Fruit fly (Drosophila melanogaster) whole organism, wandering third instar larva: ENCODE results near the gene mtDNA-helicase.

ENCODE experiments used
- Abd-B ChIP-seq: fragments of >200 bp; optimal IDR thresholded peaks from 2 replicates; lab custom pipeline; 2017; ENCODE audit warnings: missing biosample characterization, missing genetic modification characterization
- CG32264 ChIP-seq: fragments of 200-800 bp; sonication (Bioruptor generic); optimal IDR thresholded peaks from 2 replicates; lab custom pipeline; 2016; ENCODE audit warnings: missing biosample characterization, missing genetic modification characterization
- CG9705 ChIP-seq: fragments of 200-800 bp; sonication (Bioruptor generic); optimal IDR thresholded peaks from 2 replicates; lab custom pipeline; 2018; ENCODE audit warnings: missing biosample characterization, mild to moderate bottlenecking, missing genetic modification characterization
- CrebA ChIP-seq: fragments of 200-800 bp; sonication (Bioruptor generic); optimal IDR thresholded peaks from 2 replicates; lab custom pipeline; 2016; ENCODE audit warnings: missing biosample characterization, mild to moderate bottlenecking, missing genetic modification characterization, borderline replicate concordance
- Dfd ChIP-seq: fragments of >200 bp; optimal IDR thresholded peaks from 2 replicates; lab custom pipeline; 2017; ENCODE audit warnings: missing biosample characterization, missing genetic modification characterization
- Dif ChIP-seq: fragments of 200-275, 200-300 bp; sonication (Bioruptor generic); optimal IDR thresholded peaks from 2 replicates; lab custom pipeline; 2018; ENCODE audit warnings: missing biosample characterization, missing genetic modification characterization; ENCODE audit not compliant: partially characterized antibody
- GATAd ChIP-seq: sonication (Bioruptor generic); optimal IDR thresholded peaks from 2 replicates; lab custom pipeline; 2016; ENCODE audit warnings: missing biosample characterization, missing genetic modification characterization
- HLH106 ChIP-seq: fragments of 200-800 bp; optimal IDR thresholded peaks from 3 replicates; lab custom pipeline; 2019; ENCODE audit warnings: missing biosample characterization, mild to moderate bottlenecking, missing genetic modification characterization, moderate library complexity
- Hnf4 ChIP-seq: fragments of 200-800 bp; sonication (Bioruptor generic); optimal IDR thresholded peaks from 2 replicates; lab custom pipeline; 2016; ENCODE audit warnings: missing biosample characterization, mild to moderate bottlenecking, missing genetic modification characterization
- Hr78 ChIP-seq: fragments of >200 bp; optimal IDR thresholded peaks from 2 replicates; lab custom pipeline; 2017; ENCODE audit warnings: missing biosample characterization, missing genetic modification characterization
- Hr83 ChIP-seq: fragments of 200-300 bp; sonication (Bioruptor generic); optimal IDR thresholded peaks from 2 replicates; lab custom pipeline; 2016; ENCODE audit warnings: missing biosample characterization, mild to moderate bottlenecking, missing genetic modification characterization, moderate library complexity; ENCODE audit not compliant: poor library complexity, severe bottlenecking
- Jra ChIP-seq: sonication (Bioruptor generic); optimal IDR thresholded peaks from 2 replicates; lab custom pipeline; 2016; ENCODE audit warnings: missing biosample characterization, missing genetic modification characterization
- Mio ChIP-seq: sonication (Bioruptor generic); optimal IDR thresholded peaks from 2 replicates; lab custom pipeline; 2016; ENCODE audit warnings: missing biosample characterization, missing genetic modification characterization
- Myc ChIP-seq: fragments of >200 bp; optimal IDR thresholded peaks from 2 replicates; lab custom pipeline; 2017
- N ChIP-seq: fragments of >200 bp; optimal IDR thresholded peaks from 2 replicates; lab custom pipeline; 2018; ENCODE audit warnings: missing biosample characterization, missing external identifiers, missing genetic modification characterization
- OdsH ChIP-seq: fragments of 200-800 bp; sonication (Bioruptor generic); optimal IDR thresholded peaks from 2 replicates; lab custom pipeline; 2016; ENCODE audit warnings: missing biosample characterization, mild to moderate bottlenecking, missing genetic modification characterization
- Rel ChIP-seq, 2 experiments: fragments of 200-800 bp; sonication (Bioruptor generic) in 1 of 2; optimal IDR thresholded peaks; 2 replicates in 1 of 2; 3 replicates in 1 of 2; lab custom pipeline; 2016 to 2019; ENCODE audit warnings: mild to moderate bottlenecking in 2 of 2, missing biosample characterization in 2 of 2, missing genetic modification characterization in 2 of 2, moderate library complexity in 1 of 2
- Sp1 ChIP-seq: fragments of 200-800 bp; sonication (Bioruptor generic); optimal IDR thresholded peaks from 3 replicates; lab custom pipeline; 2019; ENCODE audit warnings: missing biosample characterization, mild to moderate bottlenecking, missing genetic modification characterization, moderate library complexity
- Vsx2 ChIP-seq: fragments of 200-300, 225-300 bp; sonication (Bioruptor generic); optimal IDR thresholded peaks from 2 replicates; lab custom pipeline; 2018; ENCODE audit warnings: missing biosample characterization, missing genetic modification characterization; ENCODE audit not compliant: partially characterized antibody
- br ChIP-seq: fragments of 200-800 bp; sonication (Bioruptor generic); optimal IDR thresholded peaks from 2 replicates; lab custom pipeline; 2016; ENCODE audit warnings: missing biosample characterization, missing genetic modification characterization
- brk ChIP-seq: fragments of 200-800 bp; sonication (Bioruptor generic); optimal IDR thresholded peaks from 2 replicates; lab custom pipeline; 2016; ENCODE audit warnings: missing biosample characterization, mild to moderate bottlenecking, missing genetic modification characterization
- dl ChIP-seq, 2 experiments: fragments of 175-275, 200-275 bp in 1 of 2; fragments of 200-275 bp in 1 of 2; sonication (Bioruptor generic); optimal IDR thresholded peaks; lab custom pipeline; 2018; ENCODE audit warnings: mild to moderate bottlenecking in 2 of 2, missing biosample characterization in 2 of 2, missing genetic modification characterization in 2 of 2, moderate library complexity in 2 of 2; ENCODE audit not compliant: partially characterized antibody in 2 of 2, insufficient read depth in 1 of 2
- dmrt93B ChIP-seq: fragments of 200-800 bp; sonication (Bioruptor generic); optimal IDR thresholded peaks from 2 replicates; lab custom pipeline; 2018; ENCODE audit warnings: missing biosample characterization, mild to moderate bottlenecking, missing genetic modification characterization
- dsf ChIP-seq: sonication (Bioruptor generic); optimal IDR thresholded peaks from 2 replicates; lab custom pipeline; 2016; ENCODE audit warnings: missing biosample characterization, missing genetic modification characterization, borderline replicate concordance
- ey ChIP-seq: fragments of 200-800 bp; sonication (Bioruptor generic); optimal IDR thresholded peaks from 2 replicates; lab custom pipeline; 2016; ENCODE audit warnings: missing biosample characterization, missing genetic modification characterization
- foxo ChIP-seq, 2 experiments: fragments of 200-800 bp; sonication (Bioruptor generic); optimal IDR thresholded peaks; 2 replicates in 1 of 2; 3 replicates in 1 of 2; lab custom pipeline; 2016 to 2017; ENCODE audit warnings: missing biosample characterization in 2 of 2, missing genetic modification characterization in 2 of 2
- fru ChIP-seq: fragments of 200-800 bp; sonication (Bioruptor generic); optimal IDR thresholded peaks from 3 replicates; lab custom pipeline; 2016; ENCODE audit warnings: missing biosample characterization, mild to moderate bottlenecking, missing genetic modification characterization
- h ChIP-seq: fragments of 200-800 bp; sonication (Bioruptor generic); optimal IDR thresholded peaks from 3 replicates; lab custom pipeline; 2016; ENCODE audit warnings: missing biosample characterization, mild to moderate bottlenecking, missing genetic modification characterization
- jim ChIP-seq: fragments of 175-275, 200-325 bp; sonication (Bioruptor generic); optimal IDR thresholded peaks from 2 replicates; lab custom pipeline; 2016; ENCODE audit warnings: missing biosample characterization, mild to moderate bottlenecking, missing genetic modification characterization
- lola ChIP-seq: fragments of >200 bp; optimal IDR thresholded peaks from 2 replicates; lab custom pipeline; 2017; ENCODE audit warnings: missing biosample characterization, missing genetic modification characterization
- pan ChIP-seq: fragments of >200 bp; optimal IDR thresholded peaks from 2 replicates; lab custom pipeline; 2017
- psq ChIP-seq: fragments of 200-800 bp; sonication (Bioruptor generic); optimal IDR thresholded peaks from 3 replicates; lab custom pipeline; 2017; ENCODE audit warnings: missing biosample characterization, mild to moderate bottlenecking, missing genetic modification characterization, moderate library complexity
- rgr ChIP-seq: fragments of 200-800 bp; sonication (Bioruptor generic); optimal IDR thresholded peaks from 3 replicates; lab custom pipeline; 2016; ENCODE audit warnings: missing biosample characterization, mild to moderate bottlenecking, missing genetic modification characterization
- sage ChIP-seq: fragments of 200-800 bp; sonication (Bioruptor generic); optimal IDR thresholded peaks from 2 replicates; lab custom pipeline; 2016; ENCODE audit warnings: missing biosample characterization, mild to moderate bottlenecking, missing genetic modification characterization
- sv ChIP-seq: fragments of 200-800 bp; sonication (Bioruptor generic); optimal IDR thresholded peaks from 3 replicates; lab custom pipeline; 2016; ENCODE audit warnings: missing biosample characterization, missing genetic modification characterization
- tai ChIP-seq: sonication (Bioruptor generic); optimal IDR thresholded peaks from 2 replicates; lab custom pipeline; 2016; ENCODE audit warnings: missing biosample characterization, missing genetic modification characterization
- usp ChIP-seq: fragments of >200 bp; optimal IDR thresholded peaks from 2 replicates; lab custom pipeline; 2017; ENCODE audit warnings: missing biosample characterization, missing genetic modification characterization
- woc ChIP-seq: sonication (Bioruptor generic); optimal IDR thresholded peaks from 2 replicates; lab custom pipeline; 2016; ENCODE audit warnings: missing biosample characterization, mild to moderate bottlenecking, missing genetic modification characterization

The mtDNA-helicase gene

DNA sequence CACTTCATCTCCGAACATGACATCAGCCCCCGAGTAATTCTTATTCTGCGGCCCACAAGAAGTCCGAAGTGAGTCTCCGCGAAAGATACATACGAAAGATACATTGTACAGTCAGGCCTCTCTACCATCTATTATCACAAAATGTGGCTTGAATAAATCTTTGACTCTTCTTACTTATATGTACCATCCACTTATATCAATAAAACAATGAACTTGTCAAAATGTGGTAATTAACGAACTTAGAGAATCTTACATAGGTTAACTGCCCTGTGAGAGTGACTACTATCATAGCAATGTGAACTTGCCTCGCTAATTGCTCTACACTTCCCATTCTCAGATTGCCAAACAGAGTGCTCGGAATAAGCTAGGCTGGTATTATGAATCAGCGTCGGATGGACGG, 13.4 kb upstream of the mtDNA-helicase start:
- no peak for TF ChIP-seq Jra

DNA sequence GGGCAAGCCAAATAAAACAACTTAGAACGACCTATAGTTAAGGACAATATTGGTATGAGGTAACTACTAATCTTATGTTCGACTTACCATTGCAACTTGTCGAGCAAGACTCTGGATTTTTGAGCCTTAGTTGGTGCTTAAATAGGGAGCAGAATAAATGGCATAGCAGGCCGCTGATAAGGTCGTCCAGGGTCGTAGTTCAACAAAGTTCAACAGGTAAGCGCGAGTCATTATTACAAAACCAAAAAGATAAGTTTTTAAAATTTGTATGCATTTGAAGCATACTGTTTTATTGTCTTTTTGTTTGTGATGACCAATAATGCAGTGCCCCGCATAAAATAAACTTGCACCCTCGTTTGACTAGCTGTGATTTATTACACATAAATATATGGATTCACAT, 9.8 kb upstream of the mtDNA-helicase start, which contains the start of gene Muc30E:
Gene Muc30E, minus strand, starts transcription at position 101 of the 400 bp plus-strand sequence.
- TF ChIP-seq pan (lab: Kevin White, UChicago) (no peak), CG32264 (no peak), woc (no peak), Hr78 (GFP tag; lab: Kevin White, UChicago) (no peak), fru (GFP tag; lab: Kevin White, UChicago) (no peak), h (GFP tag; lab: Kevin White, UChicago) (no peak), N (GFP tag; lab: Kevin White, UChicago) (no peak), lola (no peak), GATAd (GFP tag; lab: Kevin White, UChicago) (no peak), psq (GFP tag; lab: Kevin White, UChicago) (no peak), dsf (no peak), sv (GFP tag; lab: Kevin White, UChicago) (no peak), br (GFP tag; lab: Kevin White, UChicago) (no peak), Hr83 (no peak)

DNA sequence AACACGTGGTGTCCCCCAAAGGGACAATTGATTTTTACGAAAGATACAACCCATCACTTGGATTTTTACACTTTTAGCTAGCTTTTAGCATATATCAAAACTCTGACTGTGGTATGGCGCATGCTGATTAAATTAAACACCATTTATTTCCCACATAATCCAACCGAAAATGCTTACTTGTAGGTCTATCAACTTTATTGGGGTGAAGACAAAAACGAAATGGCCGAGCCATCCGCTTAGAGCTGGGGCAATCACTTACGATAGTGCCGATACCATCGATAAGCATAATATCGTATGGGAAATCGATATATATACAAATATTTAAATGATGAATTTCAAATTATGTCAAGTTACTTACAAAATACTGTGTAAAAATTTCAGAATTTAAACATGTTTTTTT, 4.0 kb upstream of the mtDNA-helicase start, which contains the start of gene RpS2:
Gene RpS2, minus strand, starts transcription at position 257 of the 400 bp plus-strand sequence.
- peak; percentile 41 for TF ChIP-seq OdsH (GFP tag; lab: Kevin White, UChicago)
- no peak for TF ChIP-seq CG32264
- TF ChIP-seq h (GFP tag; lab: Kevin White, UChicago) = peak; percentile 48
- peak; percentile 71 for TF ChIP-seq Hr83
- no peak for TF ChIP-seq Abd-B (GFP tag; lab: Kevin White, UChicago)
- no peak for TF ChIP-seq usp (GFP tag; lab: Kevin White, UChicago)
- peak; percentile 25 for TF ChIP-seq CG9705 (GFP tag; lab: Kevin White, UChicago)
- TF ChIP-seq rgr (GFP tag; lab: Kevin White, UChicago) = peak; percentile 69
- TF ChIP-seq Rel (GFP tag; optimal IDR thresholded peaks at IDR 0.05; lab: Kevin White, UChicago) = no peak
- TF ChIP-seq Rel (tag; optimal IDR thresholded peaks at IDR 0.05; lab: Kevin White, UChicago) = peak; percentile 2
- no peak for TF ChIP-seq tai (GFP tag; lab: Kevin White, UChicago)
- TF ChIP-seq brk (GFP tag; lab: Kevin White, UChicago) = peak; percentile 83
- TF ChIP-seq dsf = peak; percentile 47
- TF ChIP-seq Myc (lab: Kevin White, UChicago) = peak; percentile 53
- TF ChIP-seq Hnf4 (GFP tag; lab: Kevin White, UChicago) = peak; percentile 79
- TF ChIP-seq N (GFP tag; lab: Kevin White, UChicago) = no peak
- peak; percentile 8 for TF ChIP-seq Mio (GFP tag; lab: Kevin White, UChicago)
- no peak for TF ChIP-seq dmrt93B (GFP tag; lab: Kevin White, UChicago)
- TF ChIP-seq Dfd = no peak
- TF ChIP-seq foxo (GFP tag; optimal IDR thresholded peaks at IDR 0.05; lab: Kevin White, UChicago) = peak in 1 of 2 experiments; percentile 40
- TF ChIP-seq jim (GFP tag; lab: Kevin White, UChicago) = no peak
- no peak for TF ChIP-seq HLH106 (tag; lab: Kevin White, UChicago)
- peak; percentile 32 for TF ChIP-seq fru (GFP tag; lab: Kevin White, UChicago)
- no peak for TF ChIP-seq Hr78 (GFP tag; lab: Kevin White, UChicago)
- TF ChIP-seq Jra = peak; percentile 47
- peak; percentile 62 for TF ChIP-seq Sp1 (GFP tag; lab: Kevin White, UChicago)
- TF ChIP-seq br (GFP tag; lab: Kevin White, UChicago) = peak; percentile 51
- peak; percentile 19 for TF ChIP-seq sv (GFP tag; lab: Kevin White, UChicago)
- TF ChIP-seq ey (GFP tag; lab: Kevin White, UChicago) = peak; percentile 9
- no peak for TF ChIP-seq pan (lab: Kevin White, UChicago)
- no peak for TF ChIP-seq Vsx2 (GFP tag; lab: Kevin White, UChicago)
- TF ChIP-seq lola = no peak
- TF ChIP-seq sage (GFP tag; lab: Kevin White, UChicago) = no peak
- TF ChIP-seq psq (GFP tag; lab: Kevin White, UChicago) = no peak
- no peak for TF ChIP-seq woc
- TF ChIP-seq GATAd (GFP tag; lab: Kevin White, UChicago) = no peak
- TF ChIP-seq CrebA (GFP tag; lab: Kevin White, UChicago) = no peak
- TF ChIP-seq Dif (GFP tag; lab: Kevin White, UChicago) = no peak
- TF ChIP-seq dl (GFP tag; optimal IDR thresholded peaks at IDR 0.05; lab: Kevin White, UChicago; ENCODE audit: insufficient read depth in 1 of 2, partially characterized antibody in 2 of 2) = no peak
